Fruit fly (Drosophila melanogaster) whole organism, prepupa: ENCODE measurements around the gene NimA.

Source experiments
- CG34406 ChIP-seq: fragments of 200-800 bp; sonication (Bioruptor generic); optimal IDR thresholded peaks from 3 replicates; lab custom pipeline; 2016; ENCODE audit warnings: missing biosample characterization, missing genetic modification characterization
- CG4318 ChIP-seq: fragments of 200-800 bp; sonication (Bioruptor generic); optimal IDR thresholded peaks from 3 replicates; lab custom pipeline; 2017; ENCODE audit warnings: missing biosample characterization, mild to moderate bottlenecking, missing genetic modification characterization
- CG7368 ChIP-seq: fragments of 200-800 bp; sonication (Bioruptor generic); optimal IDR thresholded peaks from 3 replicates; lab custom pipeline; 2016; ENCODE audit warnings: missing biosample characterization, missing genetic modification characterization
- Hr4 ChIP-seq: fragments of 200-800 bp; sonication (Bioruptor generic); optimal IDR thresholded peaks from 3 replicates; lab custom pipeline; 2016; ENCODE audit warnings: missing biosample characterization, missing genetic modification characterization
- Met ChIP-seq: fragments of 200-800 bp; sonication (Bioruptor generic); optimal IDR thresholded peaks from 3 replicates; lab custom pipeline; 2016; ENCODE audit warnings: missing biosample characterization, missing genetic modification characterization
- OdsH ChIP-seq: fragments of 200-800 bp; sonication (Bioruptor generic); optimal IDR thresholded peaks from 3 replicates; lab custom pipeline; 2016; ENCODE audit warnings: missing biosample characterization, missing genetic modification characterization
- Sox102F ChIP-seq: fragments of 200-800 bp; sonication (Bioruptor generic); optimal IDR thresholded peaks from 2 replicates; lab custom pipeline; 2016; ENCODE audit warnings: missing biosample characterization, mild to moderate bottlenecking, missing genetic modification characterization
- dsx ChIP-seq: fragments of 200-800 bp; optimal IDR thresholded peaks from 3 replicates; lab custom pipeline; 2019; ENCODE audit warnings: missing biosample characterization, mild to moderate bottlenecking, missing genetic modification characterization, moderate library complexity; ENCODE audit not compliant: poor library complexity, severe bottlenecking
- net ChIP-seq: fragments of 200-800 bp; sonication (Bioruptor generic); optimal IDR thresholded peaks from 3 replicates; lab custom pipeline; 2016; ENCODE audit warnings: missing biosample characterization, missing genetic modification characterization
- ss ChIP-seq, 2 experiments: fragments of 200-800 bp; sonication (Bioruptor generic); optimal IDR thresholded peaks; 2 replicates in 1 of 2; 3 replicates in 1 of 2; lab custom pipeline; 2017 to 2018; ENCODE audit warnings: mild to moderate bottlenecking in 2 of 2, missing biosample characterization in 2 of 2, missing genetic modification characterization in 2 of 2, moderate library complexity in 1 of 2

DNA sequence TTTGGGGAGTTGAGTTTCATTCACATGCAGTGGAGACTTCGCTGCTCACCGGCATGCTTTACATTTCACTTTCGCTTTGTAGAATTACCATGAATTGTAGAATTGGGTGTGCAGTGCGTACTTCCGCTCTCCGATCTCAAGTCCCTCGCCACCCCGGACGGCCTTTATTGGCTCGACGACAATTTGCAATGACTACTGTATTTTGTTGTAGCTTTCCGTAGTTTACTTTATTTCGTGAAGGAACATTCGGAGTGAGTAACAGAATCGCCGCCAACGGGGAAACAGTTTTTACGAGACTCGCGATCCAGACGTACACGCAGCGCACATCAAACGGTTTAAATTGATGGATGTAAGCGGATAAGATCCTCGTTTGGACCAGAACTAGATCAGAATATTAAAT lies at the start of gene NimA:
- TF ChIP-seq Hr4 (no peak), net (GFP tag; lab: Kevin White, UChicago) (no peak), Sox102F (GFP tag; lab: Kevin White, UChicago) (no peak), CG34406 (GFP tag; lab: Kevin White, UChicago) (no peak), CG4318 (GFP tag; lab: Kevin White, UChicago) (no peak), OdsH (GFP tag; lab: Kevin White, UChicago) (no peak), ss (GFP tag; optimal IDR thresholded peaks at IDR 0.05; lab: Kevin White, UChicago) (no peak), dsx (GFP tag; lab: Kevin White, UChicago) (no peak), CG7368 (GFP tag; lab: Kevin White, UChicago) (no peak), Met (GFP tag; lab: Kevin White, UChicago) (no peak)
